Worm (Caenorhabditis elegans) whole organism, L3 larva: ENCODE results near the gene W01A11.7.

ENCODE experiments used
- elt-2 ChIP-seq: sonication (generic microtip); optimal IDR thresholded peaks from 2 replicates; lab custom pipeline; 2016; ENCODE audit warnings: missing genetic modification reagents, mild to moderate bottlenecking, missing genetic modification characterization, missing compliant biosample characterization
- fkh-10 ChIP-seq: sonication (generic microtip); optimal IDR thresholded peaks from 2 replicates; lab custom pipeline; 2017; ENCODE audit warnings: missing biosample characterization, missing genetic modification reagents, missing genetic modification characterization
- jun-1 ChIP-seq: fragments of 150-350 bp; optimal IDR thresholded peaks from 2 replicates; lab custom pipeline; 2014; ENCODE audit warnings: missing biosample characterization, missing genetic modification reagents, missing genetic modification characterization
- pqm-1 ChIP-seq: fragments of 150-350 bp; optimal IDR thresholded peaks from 2 replicates; lab custom pipeline; 2017; ENCODE audit warnings: missing biosample characterization, missing genetic modification characterization, inconsistent platforms

DNA sequence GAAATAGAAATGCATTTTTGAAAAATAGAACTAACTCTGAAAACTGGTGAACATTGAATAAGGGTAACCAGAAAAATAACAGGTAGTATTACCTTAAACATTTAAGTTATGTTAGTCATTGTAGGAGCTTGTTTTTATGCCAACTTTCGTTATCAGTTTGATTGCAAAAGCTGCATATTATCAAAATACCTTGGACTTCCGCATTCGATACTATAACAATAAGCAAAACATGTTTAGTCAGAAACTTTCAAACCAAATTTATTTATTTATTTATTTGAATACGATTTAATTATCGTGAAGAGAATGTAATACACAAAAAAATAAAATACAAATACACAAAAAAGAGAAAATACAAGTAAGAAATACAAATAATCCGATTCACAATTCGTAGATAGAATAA lies 49.1 kb upstream of the W01A11.7 start, which contains the start of gene K04A8.19:
- TF ChIP-seq pqm-1 (tag; lab: Kevin White, UChicago) (no peak), fkh-10 (GFP tag; lab: Kevin White, UChicago) (no peak), jun-1 (no peak), elt-2 (tag; lab: Kevin White, UChicago) (no peak)
